Fruit fly (Drosophila melanogaster): ENCODE measurements around the gene CG7031.

DNA sequence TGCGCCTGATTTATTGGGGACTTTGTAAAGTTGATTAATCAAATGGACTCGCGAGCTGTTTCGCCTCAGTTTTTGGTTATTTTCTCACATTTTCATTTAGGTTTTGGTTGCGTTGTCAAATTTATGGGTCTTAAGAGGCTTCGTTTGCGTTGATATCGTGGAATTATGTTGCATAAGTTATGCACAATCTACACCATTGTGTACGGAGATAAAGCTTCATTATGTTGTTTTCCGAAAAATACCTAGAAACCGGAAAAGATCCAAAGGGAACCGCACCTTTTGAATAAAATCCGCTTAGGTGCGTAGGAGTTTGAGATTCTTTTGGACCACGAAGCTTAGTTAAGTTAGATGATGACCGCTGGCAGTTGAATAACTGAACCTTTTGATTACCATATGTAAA, 47.0 kb upstream of the CG7031 start:
- no peak for TF ChIP-seq psq (optimal IDR thresholded peaks at IDR 0.05)
- no peak for TF ChIP-seq usp (GFP tag; optimal IDR thresholded peaks at IDR 0.05)
- TF ChIP-seq CG8478 (optimal IDR thresholded peaks at IDR 0.05): no peak
